Worm (Caenorhabditis elegans) whole organism, late embryonic: ENCODE results near the gene T07H3.8.

Experiments used
- pha-2 ChIP-seq: sonication (generic microtip); optimal IDR thresholded peaks from 2 replicates; lab custom pipeline; 2017; ENCODE audit warnings: mild to moderate bottlenecking, missing genetic modification characterization, missing compliant biosample characterization
- pqm-1 ChIP-seq: sonication (generic microtip); optimal IDR thresholded peaks from 2 replicates; lab custom pipeline; 2016; ENCODE audit warnings: missing genetic modification characterization, missing compliant biosample characterization

DNA sequence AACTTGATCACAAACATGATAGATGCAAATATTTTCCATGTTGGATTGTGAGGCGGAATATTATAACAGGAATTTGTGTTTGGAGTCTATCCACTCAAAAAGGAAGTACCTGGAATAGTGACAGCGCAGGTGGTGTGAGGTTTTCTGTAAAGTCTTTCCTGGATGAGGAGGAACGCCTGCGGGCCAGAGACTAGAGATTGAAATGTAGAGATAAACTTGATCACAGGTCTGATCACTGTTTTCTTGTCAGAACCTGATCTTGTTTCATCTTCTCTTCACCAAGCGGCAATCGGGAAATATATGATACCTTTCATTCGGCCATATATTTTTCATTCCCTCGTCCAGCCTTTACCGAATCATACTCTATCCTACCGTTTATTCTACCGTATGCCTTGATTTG lies at the start of gene T07H3.8:
- TF ChIP-seq pqm-1 (tag; lab: Kevin White, UChicago), result no peak
- no peak for TF ChIP-seq pha-2
